Worm (Caenorhabditis elegans) whole organism, L1 larva: ENCODE data around the gene F23H11.2.
A peak's percentile ranks its signal among the peaks of the same experiment; 100 is the strongest.

Experiments
- C04F5.9 ChIP-seq: sonication (generic microtip); optimal IDR thresholded peaks from 2 replicates; lab custom pipeline; 2016; ENCODE audit warnings: missing genetic modification characterization, missing compliant biosample characterization
- C16A3.4 ChIP-seq: fragments of 150-350 bp; optimal IDR thresholded peaks from 2 replicates; lab custom pipeline; 2014; ENCODE audit warnings: missing biosample characterization, missing genetic modification characterization
- Y116A8C.19 ChIP-seq: sonication (generic microtip); optimal IDR thresholded peaks from 2 replicates; lab custom pipeline; 2016; ENCODE audit warnings: missing compliant biosample characterization, missing genetic modification characterization, borderline replicate concordance
- ceh-63 ChIP-seq: fragments of 200-800 bp; sonication (Bioruptor generic); optimal IDR thresholded peaks from 2 replicates; lab custom pipeline; 2018; ENCODE audit warnings: mild to moderate bottlenecking, missing genetic modification characterization, missing compliant biosample characterization
- ceh-8 ChIP-seq: fragments of 200-800 bp; sonication (Bioruptor generic); optimal IDR thresholded peaks from 2 replicates; lab custom pipeline; 2018; ENCODE audit warnings: mild to moderate bottlenecking, missing genetic modification characterization, moderate library complexity, missing compliant biosample characterization
- ceh-82 ChIP-seq, 3 experiments: fragments of 150-350 bp in 1 of 3; sonication (generic microtip) in 2 of 3; optimal IDR thresholded peaks; 2 replicates each; lab custom pipeline; 2014 to 2017; ENCODE audit warnings: missing biosample characterization in 3 of 3, missing genetic modification characterization in 3 of 3
- ceh-88 ChIP-seq: fragments of 200-800 bp; sonication (Bioruptor generic); IDR thresholded peaks from 2 replicates; pipeline ENCODE4 v1.3.6; 2022; ENCODE audit warnings: missing genetic modification characterization, missing compliant biosample characterization
- dpl-1 ChIP-seq, 3 experiments: fragments of 150-350 bp in 2 of 3; sonication (generic microtip) in 1 of 3; optimal IDR thresholded peaks; 2 replicates each; lab custom pipeline; 2014 to 2017; ENCODE audit warnings: missing biosample characterization in 3 of 3, missing genetic modification characterization in 3 of 3, missing genetic modification reagents in 3 of 3
- dsc-1 ChIP-seq: sonication (generic microtip); optimal IDR thresholded peaks from 2 replicates; lab custom pipeline; 2016; ENCODE audit warnings: mild to moderate bottlenecking, missing genetic modification characterization, missing compliant biosample characterization
- efl-1 ChIP-seq, 4 experiments: fragments of 150-350 bp; optimal IDR thresholded peaks in 3 of 4; peaks in 1 of 4; 1 replicate in 1 of 4; 2 replicates in 3 of 4; lab custom pipeline; 2014; ENCODE audit warnings: missing biosample characterization in 2 of 4, missing genetic modification characterization in 2 of 4, missing genetic modification reagents in 2 of 4
- egl-27 ChIP-seq, 2 experiments: fragments of 150-350 bp in 1 of 2; sonication (generic microtip); optimal IDR thresholded peaks; 3 replicates each; lab custom pipeline; 2017 to 2018; ENCODE audit warnings: missing biosample characterization in 2 of 2, missing genetic modification characterization in 2 of 2, missing genetic modification reagents in 2 of 2
- elt-3 ChIP-seq, 6 experiments: fragments of 150-350 bp in 1 of 6; sonication (generic microtip); optimal IDR thresholded peaks; 2 replicates each; lab custom pipeline; 2017 to 2018; ENCODE audit warnings: missing biosample characterization in 6 of 6, missing genetic modification characterization in 6 of 6, inconsistent platforms in 1 of 6
- fos-1 ChIP-seq: fragments of 150-350 bp; optimal IDR thresholded peaks from 2 replicates; lab custom pipeline; 2014; ENCODE audit warnings: missing biosample characterization, missing genetic modification characterization
- hlh-4 ChIP-seq: sonication (generic microtip); optimal IDR thresholded peaks from 2 replicates; lab custom pipeline; 2016; ENCODE audit warnings: mild to moderate bottlenecking, missing genetic modification characterization, missing compliant biosample characterization
- irx-1 ChIP-seq: sonication (generic microtip); optimal IDR thresholded peaks from 2 replicates; lab custom pipeline; 2016; ENCODE audit warnings: missing genetic modification characterization, missing compliant biosample characterization
- isw-1 ChIP-seq: fragments of 200-800 bp; sonication (Bioruptor generic); IDR thresholded peaks from 2 replicates; pipeline ENCODE4 v1.3.6; 2022; ENCODE audit warnings: missing genetic modification characterization, missing compliant biosample characterization
- lin-14 ChIP-seq: fragments of 200-800 bp; sonication (Bioruptor generic); optimal IDR thresholded peaks from 2 replicates; lab custom pipeline; 2018; ENCODE audit warnings: mild to moderate bottlenecking, missing genetic modification characterization, moderate library complexity, missing compliant biosample characterization
- lir-3 ChIP-seq: sonication (generic microtip); optimal IDR thresholded peaks from 2 replicates; lab custom pipeline; 2016; ENCODE audit warnings: mild to moderate bottlenecking, missing genetic modification characterization, moderate library complexity, missing compliant biosample characterization; ENCODE audit not compliant: poor library complexity
- lsy-2 ChIP-seq, 2 experiments: fragments of 150-350 bp; optimal IDR thresholded peaks; 2 replicates each; lab custom pipeline; 2014; ENCODE audit warnings: missing biosample characterization in 2 of 2, missing genetic modification characterization in 2 of 2
- nhr-12 ChIP-seq: sonication (generic microtip); optimal IDR thresholded peaks from 2 replicates; lab custom pipeline; 2017; ENCODE audit warnings: missing biosample characterization, missing genetic modification characterization
- nhr-71 ChIP-seq: sonication (generic microtip); optimal IDR thresholded peaks from 2 replicates; lab custom pipeline; 2016; ENCODE audit warnings: mild to moderate bottlenecking, missing genetic modification characterization, moderate library complexity, missing compliant biosample characterization
- nhr-77 ChIP-seq: fragments of 150-350 bp; optimal IDR thresholded peaks from 2 replicates; lab custom pipeline; 2014; ENCODE audit warnings: missing biosample characterization, missing genetic modification characterization
- nhr-90 ChIP-seq: sonication (generic microtip); optimal IDR thresholded peaks from 2 replicates; lab custom pipeline; 2016; ENCODE audit warnings: mild to moderate bottlenecking, missing genetic modification characterization, missing compliant biosample characterization; ENCODE audit not compliant: poor library complexity
- pag-3 ChIP-seq: sonication (generic microtip); optimal IDR thresholded peaks from 2 replicates; lab custom pipeline; 2017; ENCODE audit warnings: missing genetic modification characterization, mild to moderate bottlenecking, missing compliant biosample characterization, antibody characterized with exemption, borderline replicate concordance; ENCODE audit not compliant: insufficient read depth
- pqm-1 ChIP-seq: sonication (generic microtip); optimal IDR thresholded peaks from 3 replicates; lab custom pipeline; 2017; ENCODE audit warnings: missing biosample characterization, missing genetic modification characterization
- rnt-1 ChIP-seq: sonication (generic microtip); optimal IDR thresholded peaks from 2 replicates; lab custom pipeline; 2016; ENCODE audit warnings: mild to moderate bottlenecking, missing genetic modification characterization, moderate library complexity, missing compliant biosample characterization
- snpc-4 ChIP-seq: fragments of 150-350 bp; optimal IDR thresholded peaks from 2 replicates; lab custom pipeline; 2014; ENCODE audit warnings: missing biosample characterization, missing genetic modification characterization
- snu-23 ChIP-seq: sonication (generic microtip); optimal IDR thresholded peaks from 2 replicates; lab custom pipeline; 2016; ENCODE audit warnings: missing genetic modification characterization, missing compliant biosample characterization
- sox-4 ChIP-seq: sonication (generic microtip); optimal IDR thresholded peaks from 2 replicates; lab custom pipeline; 2016; ENCODE audit warnings: missing genetic modification characterization, missing compliant biosample characterization
- swsn-7 ChIP-seq: sonication (generic microtip); optimal IDR thresholded peaks from 2 replicates; lab custom pipeline; 2016; ENCODE audit warnings: missing genetic modification characterization, missing compliant biosample characterization
- vab-15 ChIP-seq: sonication (generic microtip); optimal IDR thresholded peaks from 2 replicates; lab custom pipeline; 2017; ENCODE audit warnings: missing genotype, mild to moderate bottlenecking, missing genetic modification characterization, missing compliant biosample characterization
- ztf-11 ChIP-seq, 2 experiments: sonication (generic microtip); optimal IDR thresholded peaks; 2 replicates each; lab custom pipeline; 2016 to 2017; ENCODE audit warnings: missing genetic modification characterization in 2 of 2, missing biosample characterization in 1 of 2, missing compliant biosample characterization in 1 of 2

F23H11.2 gene

DNA sequence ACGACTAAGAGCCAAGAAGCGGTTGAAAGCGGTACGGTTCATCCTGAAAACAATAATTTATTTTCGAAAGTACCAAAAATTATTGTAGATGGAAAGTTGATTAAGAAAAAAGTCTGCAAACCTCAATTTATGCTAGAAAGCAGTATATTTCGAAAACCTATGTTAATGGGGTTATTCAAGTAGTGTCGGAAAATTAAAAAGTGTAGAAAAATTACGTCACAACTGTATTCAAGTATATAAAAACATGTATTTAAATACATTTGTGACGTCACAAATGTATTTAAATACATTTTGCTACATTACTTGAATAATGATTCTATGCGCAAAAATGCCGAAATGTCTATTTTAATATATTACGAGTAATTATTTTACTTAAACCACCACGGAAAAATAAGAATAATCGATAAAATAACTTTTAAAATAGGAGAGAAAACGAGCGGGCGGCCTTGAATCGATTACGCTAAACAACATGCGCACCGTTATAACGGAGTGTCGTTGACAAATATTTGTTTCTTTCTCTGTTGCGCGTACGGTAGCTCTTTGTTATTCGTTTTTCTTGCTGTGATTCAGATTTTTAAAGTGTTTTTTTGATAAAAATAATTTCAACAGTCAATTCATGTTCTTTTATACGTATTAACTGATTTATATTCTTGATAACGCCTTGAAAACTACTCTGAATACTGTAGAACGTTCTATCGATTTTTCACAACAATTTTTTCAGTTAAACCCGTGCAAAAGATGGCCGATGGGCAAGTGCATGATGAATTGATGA, 15.2 kb downstream of the F23H11.2 start, which contains the start of the genes F23H11.5 and bra-2 (continued):
- TF ChIP-seq ceh-82 (tag; optimal IDR thresholded peaks at IDR 0.05; lab: Kevin White, UChicago) = no peak
- TF ChIP-seq swsn-7 (tag; lab: Kevin White, UChicago) = peak; percentile 5
- TF ChIP-seq snpc-4 (tag; lab: Kevin White, UChicago) = no peak
- peak in 1 of 6 experiments; percentile 5 for TF ChIP-seq elt-3 (tag; optimal IDR thresholded peaks at IDR 0.05; lab: Kevin White, UChicago)
- TF ChIP-seq lsy-2 (tag; optimal IDR thresholded peaks at IDR 0.05; lab: Kevin White, UChicago) = peak; percentile 50 to 82
- TF ChIP-seq dpl-1 (GFP tag; optimal IDR thresholded peaks at IDR 0.05; lab: Kevin White, UChicago) = peak in 2 of 3 experiments; percentile 27 to 43
- peak; percentile 44 for TF ChIP-seq snu-23 (GFP tag; lab: Kevin White, UChicago)
- TF ChIP-seq pag-3 = no peak
- TF ChIP-seq ceh-88 = no peak

DNA sequence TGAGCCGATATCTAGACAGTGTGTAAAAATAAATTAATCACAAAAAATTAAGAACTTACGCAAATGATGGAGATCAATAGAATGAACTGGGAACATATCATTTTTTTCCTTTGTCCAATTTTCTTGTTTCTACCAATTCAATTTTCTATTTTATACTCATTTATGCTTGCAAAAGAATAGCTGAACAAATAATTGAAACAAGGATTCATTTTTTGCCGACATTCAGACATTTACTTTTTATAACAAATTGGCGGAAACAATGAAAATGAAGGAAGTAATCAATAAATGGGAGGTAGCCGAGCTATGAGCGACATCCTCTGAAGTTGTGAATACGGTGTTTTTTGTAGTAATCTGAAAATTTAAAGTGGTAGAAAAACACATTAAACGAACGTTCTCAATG, 21.4 kb downstream of the F23H11.2 start, which contains the start of gene idpp-13:
Gene idpp-13, minus strand, starts transcription at position 101 of the 400 bp plus-strand sequence.
- no peak for TF ChIP-seq efl-1 (optimal IDR thresholded peaks at IDR 0.05; lab: Kevin White, UChicago)
- peak in 1 of 2 experiments; percentile 72 for TF ChIP-seq efl-1 (GFP tag; optimal IDR thresholded peaks at IDR 0.05 in 1 of 2; lab: Kevin White, UChicago)
- no peak for TF ChIP-seq lir-3 (tag; lab: Kevin White, UChicago)

DNA sequence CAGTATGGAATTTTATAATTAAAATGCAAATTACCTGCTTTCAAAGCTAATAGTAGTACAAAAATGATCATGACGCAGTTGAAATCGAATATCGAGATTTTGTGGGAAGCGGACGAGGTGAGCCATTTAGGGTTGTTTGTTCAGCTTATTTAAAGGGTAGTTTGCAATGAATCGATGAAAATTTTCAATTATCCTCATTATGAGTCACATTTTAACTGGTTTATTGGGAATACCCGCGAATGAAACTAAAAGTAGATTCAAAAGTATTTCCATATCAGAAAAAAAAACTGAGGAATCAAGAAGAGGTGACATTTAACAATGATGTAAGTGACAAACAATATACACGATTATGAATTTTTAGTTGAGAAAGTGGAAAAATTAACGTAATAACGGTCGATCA, 23.8 kb downstream of the F23H11.2 start, which contains the start of gene F23H11.7:
Gene F23H11.7, minus strand, starts transcription at position 101 of the 400 bp plus-strand sequence.
- TF ChIP-seq hlh-4 (no peak), isw-1 (GFP tag; lab: Robert Waterston, UW) (no peak), lin-14 (no peak), egl-27 (tag; optimal IDR thresholded peaks at IDR 0.05; lab: Kevin White, UChicago) (no peak), nhr-12 (tag; lab: Kevin White, UChicago) (no peak), elt-3 (tag; optimal IDR thresholded peaks at IDR 0.05; lab: Kevin White, UChicago) (no peak), pqm-1 (tag; lab: Kevin White, UChicago) (no peak), ceh-63 (GFP tag; lab: Kevin White, UChicago) (no peak), swsn-7 (tag; lab: Kevin White, UChicago) (no peak), nhr-71 (tag; lab: Kevin White, UChicago) (no peak), efl-1 (optimal IDR thresholded peaks at IDR 0.05; lab: Kevin White, UChicago) (no peak), efl-1 (GFP tag; optimal IDR thresholded peaks at IDR 0.05 in 1 of 2; lab: Kevin White, UChicago) (no peak), fos-1 (tag; lab: Kevin White, UChicago) (no peak), vab-15 (tag; lab: Kevin White, UChicago) (no peak), C04F5.9 (tag; lab: Kevin White, UChicago) (no peak), nhr-77 (no peak)

DNA sequence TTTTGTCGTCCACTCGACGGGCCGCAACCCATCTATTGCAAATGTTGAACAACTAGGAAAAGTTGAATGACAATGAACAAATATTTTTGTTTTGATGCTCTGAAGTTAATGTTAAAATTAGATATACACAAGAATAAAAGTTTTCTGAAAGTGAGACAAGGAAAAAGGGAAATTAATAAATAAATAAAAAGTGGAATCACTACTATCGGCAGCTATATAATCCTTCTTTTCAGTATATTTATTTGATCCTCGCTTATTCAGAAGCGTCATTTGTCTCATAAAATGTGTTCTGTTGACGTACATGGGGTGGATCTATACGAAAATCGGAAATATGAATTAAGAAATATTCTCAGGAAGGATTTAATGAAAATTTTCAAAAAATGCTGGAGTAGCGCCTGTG, 30.7 kb downstream of the F23H11.2 start, which contains the start of gene pef-1:
Gene pef-1, minus strand, starts transcription at position 101 of the 400 bp plus-strand sequence.
- TF ChIP-seq C16A3.4 (tag; lab: Kevin White, UChicago) (no peak), dsc-1 (tag; lab: Kevin White, UChicago) (peak; percentile 49)

DNA sequence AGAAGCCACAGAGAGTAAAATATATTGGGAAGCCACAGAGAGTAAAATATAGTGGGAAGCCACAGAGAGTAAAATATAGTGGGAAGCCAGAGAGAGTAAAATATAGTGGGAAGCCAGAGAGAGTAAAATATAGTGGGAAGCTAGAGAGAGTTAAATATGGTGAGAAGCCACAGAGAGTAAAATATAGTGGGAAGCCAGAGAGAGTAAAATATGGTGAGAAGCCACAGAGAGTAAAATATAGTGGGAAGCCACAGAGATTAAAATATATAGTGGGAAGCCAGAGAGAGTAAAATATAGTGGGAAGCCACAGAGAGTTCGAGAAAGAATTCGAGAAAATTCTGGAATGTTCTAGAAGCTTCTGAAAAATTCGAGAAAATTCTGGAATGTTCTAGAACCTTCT, 35.9 kb downstream of the F23H11.2 start:
- peak; percentile 45 for TF ChIP-seq lir-3 (tag; lab: Kevin White, UChicago)
- TF ChIP-seq ceh-8 (GFP tag; lab: Kevin White, UChicago) = peak; percentile 83
- peak; percentile 14 for TF ChIP-seq irx-1 (tag; lab: Kevin White, UChicago)
- peak; percentile 14 for TF ChIP-seq nhr-90 (tag; lab: Kevin White, UChicago)
- peak; percentile 10 for TF ChIP-seq C04F5.9 (tag; lab: Kevin White, UChicago)
- TF ChIP-seq rnt-1 (tag; lab: Kevin White, UChicago) = peak; percentile 3
- TF ChIP-seq Y116A8C.19 = peak; percentile 40
- peak in 1 of 2 experiments; percentile 34 for TF ChIP-seq ztf-11 (tag; optimal IDR thresholded peaks at IDR 0.05; lab: Kevin White, UChicago)
- TF ChIP-seq sox-4 (tag; lab: Kevin White, UChicago) = peak; percentile 71
- TF ChIP-seq, all 84 proteins: peak for 9; not testable (repeated sequence) for 75
